Worm (Caenorhabditis elegans) whole organism, L4 larva: ENCODE data around the gene fndc-1.

Experiments used
- D1046.2 ChIP-seq: fragments of 200-800 bp; sonication (Bioruptor generic); IDR thresholded peaks from 2 replicates; pipeline ENCODE4 v1.3.6; 2022; ENCODE audit warnings: missing genetic modification characterization, missing compliant biosample characterization
- R02D3.7 ChIP-seq: fragments of 150-350 bp; sonication (generic microtip); optimal IDR thresholded peaks from 3 replicates; lab custom pipeline; 2014; ENCODE audit warnings: missing biosample characterization, missing genetic modification characterization
- Y48G9A.11 ChIP-seq: fragments of 200-800 bp; sonication (Bioruptor generic); IDR thresholded peaks from 2 replicates; pipeline ENCODE4 v1.3.6; 2022; ENCODE audit warnings: missing genetic modification reagents, missing genetic modification characterization, missing compliant biosample characterization
- aha-1 ChIP-seq: fragments of 150-350 bp; peaks from one replicate; lab custom pipeline; 2014; ENCODE audit warnings: missing biosample characterization, missing genetic modification characterization
- ceh-28 ChIP-seq: fragments of 150-350 bp; optimal IDR thresholded peaks from 2 replicates; lab custom pipeline; 2014; ENCODE audit warnings: missing biosample characterization, missing genetic modification reagents, missing genetic modification characterization
- ctbp-1 ChIP-seq: fragments of 200-800 bp; sonication (Bioruptor generic); IDR thresholded peaks from 2 replicates; pipeline ENCODE4 v1.3.6; 2022; ENCODE audit warnings: missing genetic modification reagents, missing genetic modification characterization, missing compliant biosample characterization
- daf-16 ChIP-seq, 3 experiments: sonication (generic microtip); optimal IDR thresholded peaks; 2 replicates each; lab custom pipeline; 2016 to 2017; ENCODE audit warnings: missing genetic modification characterization in 3 of 3, missing genetic modification reagents in 3 of 3, mild to moderate bottlenecking in 2 of 3, missing compliant biosample characterization in 2 of 3, missing biosample characterization in 1 of 3, moderate library complexity in 1 of 3
- dmd-6 ChIP-seq: fragments of 200-800 bp; sonication (Bioruptor generic); IDR thresholded peaks from 2 replicates; pipeline ENCODE4 v1.3.6; 2022; ENCODE audit warnings: missing genetic modification reagents, missing genetic modification characterization, missing compliant biosample characterization
- dmd-8 ChIP-seq: fragments of 200-800 bp; sonication (Bioruptor generic); IDR thresholded peaks from 2 replicates; pipeline ENCODE4 v1.3.6; 2022; ENCODE audit warnings: missing genetic modification characterization, missing compliant biosample characterization
- hlh-30 ChIP-seq: sonication (generic microtip); optimal IDR thresholded peaks from 2 replicates; lab custom pipeline; 2017; ENCODE audit warnings: antibody characterized with exemption, mild to moderate bottlenecking, missing genetic modification characterization, missing compliant biosample characterization; ENCODE audit not compliant: insufficient read depth
- lin-39 ChIP-seq: fragments of 150-350 bp; optimal IDR thresholded peaks from 2 replicates; lab custom pipeline; 2014; ENCODE audit warnings: missing biosample characterization, missing genetic modification reagents, missing genetic modification characterization
- mdt-29 ChIP-seq: fragments of 200-800 bp; sonication (Bioruptor generic); IDR thresholded peaks from 2 replicates; pipeline ENCODE4 v1.3.6; 2022; ENCODE audit warnings: missing genetic modification reagents, missing genetic modification characterization, missing compliant biosample characterization
- nhr-10 ChIP-seq: fragments of 150-350 bp; optimal IDR thresholded peaks from 2 replicates; lab custom pipeline; 2014; ENCODE audit warnings: missing biosample characterization, missing genetic modification characterization
- nhr-28 ChIP-seq: fragments of 150-350 bp; optimal IDR thresholded peaks from 2 replicates; lab custom pipeline; 2014; ENCODE audit warnings: missing biosample characterization, missing genetic modification characterization
- nhr-6 ChIP-seq: fragments of 150-350 bp; optimal IDR thresholded peaks from 2 replicates; lab custom pipeline; 2014; ENCODE audit warnings: missing biosample characterization, missing genetic modification characterization
- unc-39 ChIP-seq: sonication (generic microtip); optimal IDR thresholded peaks from 2 replicates; lab custom pipeline; 2017; ENCODE audit warnings: missing biosample characterization, missing genetic modification characterization
- unc-62 ChIP-seq, 3 experiments: fragments of 150-350 bp in 1 of 3; sonication (generic microtip); optimal IDR thresholded peaks in 2 of 3; peaks in 1 of 3; 1 replicate in 1 of 3; 2 replicates in 2 of 3; lab custom pipeline; 2014 to 2017; ENCODE audit warnings: missing biosample characterization in 3 of 3, missing genetic modification characterization in 3 of 3, missing genetic modification reagents in 3 of 3, missing genotype in 1 of 3

The fndc-1 gene

DNA sequence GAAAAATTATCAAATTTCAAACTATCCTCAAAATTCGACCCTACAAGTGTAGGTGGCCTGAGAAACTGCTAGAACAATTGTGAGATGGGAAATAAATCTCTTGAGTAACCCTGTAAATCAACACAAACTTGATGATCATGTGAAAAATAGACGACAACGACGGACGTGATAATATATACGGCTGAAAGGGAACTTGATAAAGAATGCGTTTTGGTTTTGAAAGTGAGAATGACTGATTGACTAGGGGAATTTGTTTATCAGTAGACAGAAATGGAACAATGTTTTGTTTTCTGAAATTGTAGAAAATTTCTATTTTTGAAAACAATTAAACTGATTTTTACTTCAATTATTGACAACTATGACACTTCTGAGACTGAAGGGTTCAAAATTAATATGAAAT, 43.6 kb downstream of the fndc-1 start:
- TF ChIP-seq Y48G9A.11 (no peak), ctbp-1 (no peak), unc-62 (GFP tag; optimal IDR thresholded peaks at IDR 0.05 in 1 of 2; lab: Kevin White, UChicago) (peak in 1 of 2 experiments; percentile 52), unc-62 (tag; optimal IDR thresholded peaks at IDR 0.05; lab: Kevin White, UChicago) (no peak), hlh-30 (tag; lab: Kevin White, UChicago) (peak; percentile 27), daf-16 (GFP tag; optimal IDR thresholded peaks at IDR 0.05; lab: Kevin White, UChicago) (no peak), daf-16 (tag; optimal IDR thresholded peaks at IDR 0.05; lab: Kevin White, UChicago) (no peak)

DNA sequence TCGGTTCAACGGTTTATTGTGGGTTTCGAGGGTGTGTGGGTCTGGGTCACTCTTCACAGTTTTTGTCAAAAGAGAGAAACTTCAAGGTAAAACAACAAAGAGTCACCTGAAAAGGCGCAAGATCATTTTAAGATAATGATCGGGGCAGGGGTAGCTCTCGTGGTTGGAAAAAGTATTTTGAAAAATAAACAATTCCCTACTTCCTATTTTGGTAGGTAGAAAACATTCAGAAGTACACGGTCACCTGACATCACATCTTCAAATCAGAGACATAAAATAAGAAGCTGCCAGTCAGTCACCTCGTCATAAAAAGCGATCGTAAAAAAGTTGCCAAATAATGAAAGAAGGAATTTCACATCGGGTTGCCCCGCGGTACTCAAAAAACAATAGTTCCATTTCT, 44.6 kb downstream of the fndc-1 start:
- no peak for TF ChIP-seq nhr-6 (tag; lab: Kevin White, UChicago)
- no peak for TF ChIP-seq dmd-8 (GFP tag; lab: Robert Waterston, UW)
- TF ChIP-seq unc-62 (GFP tag; optimal IDR thresholded peaks at IDR 0.05 in 1 of 2; lab: Kevin White, UChicago), result no peak
- no peak for TF ChIP-seq unc-62 (tag; optimal IDR thresholded peaks at IDR 0.05; lab: Kevin White, UChicago)
- no peak for TF ChIP-seq dmd-6 (GFP tag; lab: Robert Waterston, UW)
- TF ChIP-seq unc-39 (tag; lab: Kevin White, UChicago), result no peak
- TF ChIP-seq aha-1 (tag; lab: Kevin White, UChicago), result no peak
- no peak for TF ChIP-seq D1046.2
- no peak for TF ChIP-seq R02D3.7 (tag; lab: Kevin White, UChicago)
- TF ChIP-seq lin-39 (tag; lab: Kevin White, UChicago), result no peak
- no peak for TF ChIP-seq nhr-28 (tag; lab: Kevin White, UChicago)
- no peak for TF ChIP-seq ceh-28 (tag; lab: Kevin White, UChicago)
- TF ChIP-seq nhr-10, result no peak
- TF ChIP-seq, all 104 proteins: peak for 0

DNA sequence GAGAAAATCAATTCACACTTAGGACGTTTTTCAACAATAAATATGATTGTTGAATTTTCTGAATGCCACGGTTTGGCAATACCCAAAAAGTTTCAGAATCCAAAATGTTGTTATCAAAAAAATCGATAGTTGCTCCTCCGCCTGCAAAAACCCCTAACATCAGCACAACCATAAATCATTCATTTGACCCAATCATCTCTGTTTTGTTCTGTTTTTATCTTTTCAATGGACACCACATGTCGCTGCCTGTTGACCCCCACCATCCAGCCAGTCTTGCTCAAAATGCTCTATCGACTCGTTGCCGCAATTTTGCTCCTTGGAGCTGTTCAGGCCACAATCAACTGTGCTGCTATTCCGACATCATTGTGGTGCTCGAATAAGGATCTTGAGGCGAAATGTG, 49.1 kb downstream of the fndc-1 start, which contains the start of gene F37H8.5:
F37H8.5 (plus strand) TSS at position 181 of the 400 bp plus-strand sequence.
- TF ChIP-seq daf-16 (GFP tag; optimal IDR thresholded peaks at IDR 0.05; lab: Kevin White, UChicago) (peak in 1 of 2 experiments; percentile 28), daf-16 (tag; optimal IDR thresholded peaks at IDR 0.05; lab: Kevin White, UChicago) (no peak), mdt-29 (GFP tag; lab: Robert Waterston, UW) (no peak), unc-62 (GFP tag; optimal IDR thresholded peaks at IDR 0.05 in 1 of 2; lab: Kevin White, UChicago) (peak in 1 of 2 experiments; percentile 92), unc-62 (tag; optimal IDR thresholded peaks at IDR 0.05; lab: Kevin White, UChicago) (no peak)
